Fruit fly (Drosophila melanogaster) whole organism, prepupa: ENCODE data around the gene moody.
A peak's percentile ranks its signal among the peaks of the same experiment; 100 is the strongest.

Experiments
- Blimp-1 ChIP-seq: fragments of 200-800 bp; sonication (Bioruptor generic); optimal IDR thresholded peaks from 3 replicates; lab custom pipeline; 2017; ENCODE audit warnings: missing biosample characterization, missing genetic modification characterization, mild to moderate bottlenecking, moderate library complexity, missing genetic modification reagents
- CG10631 ChIP-seq: fragments of 200-800 bp; sonication (Bioruptor generic); optimal IDR thresholded peaks from 2 replicates; lab custom pipeline; 2016; ENCODE audit warnings: missing biosample characterization, missing genetic modification characterization
- CG10669 ChIP-seq: fragments of 200-800 bp; sonication (Bioruptor generic); optimal IDR thresholded peaks from 3 replicates; lab custom pipeline; 2018; ENCODE audit warnings: missing biosample characterization, mild to moderate bottlenecking, missing genetic modification characterization, moderate library complexity
- CG11294 ChIP-seq: fragments of 200-800 bp; sonication (Bioruptor generic); IDR thresholded peaks from 2 replicates; pipeline ENCODE4 v1.3.6; 2022; ENCODE audit warnings: missing biosample characterization, missing genetic modification characterization
- CG11902 ChIP-seq: fragments of 200-800 bp; sonication (Bioruptor generic); optimal IDR thresholded peaks from 3 replicates; lab custom pipeline; 2016; ENCODE audit warnings: missing biosample characterization, missing genetic modification characterization
- CG15336 ChIP-seq: fragments of 200-800 bp; sonication (Bioruptor generic); IDR thresholded peaks from 2 replicates; pipeline ENCODE4 v1.3.6; 2022; ENCODE audit warnings: missing biosample characterization, missing genetic modification characterization
- CG1621 ChIP-seq: fragments of 200-800 bp; sonication (Bioruptor generic); optimal IDR thresholded peaks from 3 replicates; lab custom pipeline; 2018; ENCODE audit warnings: missing biosample characterization, mild to moderate bottlenecking, missing genetic modification characterization
- CG16779 ChIP-seq: fragments of 200-800 bp; sonication (Bioruptor generic); optimal IDR thresholded peaks from 3 replicates; lab custom pipeline; 2017; ENCODE audit warnings: missing biosample characterization, mild to moderate bottlenecking, missing genetic modification characterization
- CG3032 ChIP-seq: fragments of 200-800 bp; optimal IDR thresholded peaks from 2 replicates; lab custom pipeline; 2019; ENCODE audit warnings: missing biosample characterization, mild to moderate bottlenecking, missing genetic modification characterization, moderate library complexity
- CG31627 ChIP-seq: fragments of 200-800 bp; sonication (Bioruptor generic); optimal IDR thresholded peaks from 3 replicates; lab custom pipeline; 2016; ENCODE audit warnings: missing biosample characterization, missing genetic modification characterization
- CG32006 ChIP-seq: fragments of 200-800 bp; sonication (Bioruptor generic); optimal IDR thresholded peaks from 3 replicates; lab custom pipeline; 2017; ENCODE audit warnings: missing biosample characterization, mild to moderate bottlenecking, missing genetic modification characterization
- CG34406 ChIP-seq: fragments of 200-800 bp; sonication (Bioruptor generic); optimal IDR thresholded peaks from 3 replicates; lab custom pipeline; 2016; ENCODE audit warnings: missing biosample characterization, missing genetic modification characterization
- CG3919 ChIP-seq: fragments of 200-800 bp; sonication (Bioruptor generic); optimal IDR thresholded peaks from 3 replicates; lab custom pipeline; 2016; ENCODE audit warnings: missing biosample characterization, missing genetic modification characterization
- CG4318 ChIP-seq: fragments of 200-800 bp; sonication (Bioruptor generic); optimal IDR thresholded peaks from 3 replicates; lab custom pipeline; 2017; ENCODE audit warnings: missing biosample characterization, mild to moderate bottlenecking, missing genetic modification characterization
- CG6163 ChIP-seq: fragments of 200-800 bp; sonication (Bioruptor generic); IDR thresholded peaks from 3 replicates; pipeline ENCODE4 v1.3.6; 2022; ENCODE audit warnings: missing biosample characterization, missing genetic modification characterization
- CG6276 ChIP-seq: fragments of 200-800 bp; sonication (Bioruptor generic); optimal IDR thresholded peaks from 2 replicates; lab custom pipeline; 2017; ENCODE audit warnings: missing biosample characterization, mild to moderate bottlenecking, missing genetic modification characterization
- CG6792 ChIP-seq: fragments of 200-800 bp; sonication (Bioruptor generic); optimal IDR thresholded peaks from 3 replicates; lab custom pipeline; 2016; ENCODE audit warnings: missing biosample characterization, missing genetic modification characterization
- CG6808 ChIP-seq: fragments of 200-800 bp; sonication (Bioruptor generic); optimal IDR thresholded peaks from 3 replicates; lab custom pipeline; 2017; ENCODE audit warnings: missing biosample characterization, missing genetic modification characterization, mild to moderate bottlenecking, moderate library complexity, missing genetic modification reagents
- CG6854 ChIP-seq: fragments of 200-800 bp; sonication (Bioruptor generic); optimal IDR thresholded peaks from 2 replicates; lab custom pipeline; 2017; ENCODE audit warnings: missing biosample characterization, mild to moderate bottlenecking, missing genetic modification characterization
- CG8119 ChIP-seq: fragments of 200-800 bp; sonication (Bioruptor generic); IDR thresholded peaks from 3 replicates; pipeline ENCODE4 v1.3.6; 2022; ENCODE audit warnings: missing biosample characterization, missing genetic modification characterization
- CG8319 ChIP-seq: fragments of 200-800 bp; sonication (Bioruptor generic); optimal IDR thresholded peaks from 3 replicates; lab custom pipeline; 2016; ENCODE audit warnings: missing biosample characterization, missing genetic modification characterization
- CG8632 ChIP-seq: fragments of 200-800 bp; sonication (Bioruptor generic); optimal IDR thresholded peaks from 3 replicates; lab custom pipeline; 2016; ENCODE audit warnings: missing biosample characterization, missing genetic modification characterization
- Eip75B ChIP-seq: fragments of 200-800 bp; sonication (Bioruptor generic); optimal IDR thresholded peaks from 3 replicates; lab custom pipeline; 2016; ENCODE audit warnings: missing biosample characterization, missing genetic modification characterization
- Eip78C ChIP-seq: fragments of 200-800 bp; sonication (Bioruptor generic); peaks from one replicate; lab custom pipeline; 2016; ENCODE audit warnings: missing biosample characterization, missing genetic modification characterization
- Eip93F ChIP-seq: fragments of 200-800 bp; sonication (Bioruptor generic); optimal IDR thresholded peaks from 2 replicates; lab custom pipeline; 2016; ENCODE audit warnings: missing biosample characterization, mild to moderate bottlenecking, missing genetic modification characterization
- Ets21C ChIP-seq: fragments of 200-800 bp; sonication (Bioruptor generic); optimal IDR thresholded peaks from 3 replicates; lab custom pipeline; 2016; ENCODE audit warnings: missing biosample characterization, missing genetic modification characterization
- Ets96B ChIP-seq: fragments of 200-800 bp; optimal IDR thresholded peaks from 2 replicates; lab custom pipeline; 2019; ENCODE audit warnings: missing biosample characterization, mild to moderate bottlenecking, missing genetic modification characterization, moderate library complexity
- Gug ChIP-seq: fragments of 200-800 bp; sonication (Bioruptor generic); IDR thresholded peaks from 2 replicates; pipeline ENCODE4 v1.3.6; 2022; ENCODE audit warnings: missing biosample characterization, missing genetic modification characterization
- Hr38 ChIP-seq: sonication (Bioruptor generic); optimal IDR thresholded peaks from 2 replicates; lab custom pipeline; 2016; ENCODE audit warnings: missing biosample characterization, missing genetic modification characterization
- Hr39 ChIP-seq: fragments of 200-800 bp; sonication (Bioruptor generic); optimal IDR thresholded peaks from 2 replicates; lab custom pipeline; 2016; ENCODE audit warnings: missing biosample characterization, missing genetic modification characterization
- Hr4 ChIP-seq: fragments of 200-800 bp; sonication (Bioruptor generic); optimal IDR thresholded peaks from 3 replicates; lab custom pipeline; 2016; ENCODE audit warnings: missing biosample characterization, missing genetic modification characterization
- Lpt ChIP-seq: fragments of 200-800 bp; sonication (Bioruptor generic); optimal IDR thresholded peaks from 3 replicates; lab custom pipeline; 2016; ENCODE audit warnings: missing biosample characterization, missing genetic modification characterization
- Met ChIP-seq: fragments of 200-800 bp; sonication (Bioruptor generic); optimal IDR thresholded peaks from 3 replicates; lab custom pipeline; 2016; ENCODE audit warnings: missing biosample characterization, missing genetic modification characterization
- OdsH ChIP-seq: fragments of 200-800 bp; sonication (Bioruptor generic); optimal IDR thresholded peaks from 3 replicates; lab custom pipeline; 2016; ENCODE audit warnings: missing biosample characterization, missing genetic modification characterization
- Smox ChIP-seq: fragments of 200-800 bp; sonication (Bioruptor generic); optimal IDR thresholded peaks from 3 replicates; lab custom pipeline; 2016; ENCODE audit warnings: missing biosample characterization, missing genetic modification characterization
- Sox102F ChIP-seq: fragments of 200-800 bp; sonication (Bioruptor generic); optimal IDR thresholded peaks from 2 replicates; lab custom pipeline; 2016; ENCODE audit warnings: missing biosample characterization, mild to moderate bottlenecking, missing genetic modification characterization
- Sox14 ChIP-seq: fragments of 200-800 bp; sonication (Bioruptor generic); optimal IDR thresholded peaks from 3 replicates; lab custom pipeline; 2016; ENCODE audit warnings: missing biosample characterization, missing genetic modification characterization
- Sox15 ChIP-seq: fragments of 200-800 bp; sonication (Bioruptor generic); optimal IDR thresholded peaks from 3 replicates; lab custom pipeline; 2016; ENCODE audit warnings: missing biosample characterization, missing genetic modification characterization
- achi ChIP-seq: fragments of 200-800 bp; sonication (Bioruptor generic); optimal IDR thresholded peaks from 3 replicates; lab custom pipeline; 2016; ENCODE audit warnings: missing biosample characterization, missing genetic modification characterization
- acj6 ChIP-seq: fragments of 200-800 bp; sonication (Bioruptor generic); optimal IDR thresholded peaks from 3 replicates; lab custom pipeline; 2016; ENCODE audit warnings: missing biosample characterization, missing genetic modification characterization
- dac ChIP-seq: fragments of 200-800 bp; sonication (Bioruptor generic); optimal IDR thresholded peaks from 2 replicates; lab custom pipeline; 2017; ENCODE audit warnings: missing biosample characterization, mild to moderate bottlenecking, missing genetic modification characterization
- dsx ChIP-seq: fragments of 200-800 bp; optimal IDR thresholded peaks from 3 replicates; lab custom pipeline; 2019; ENCODE audit warnings: missing biosample characterization, mild to moderate bottlenecking, missing genetic modification characterization, moderate library complexity; ENCODE audit not compliant: poor library complexity, severe bottlenecking
- eg ChIP-seq: fragments of 200-800 bp; sonication (Bioruptor generic); IDR thresholded peaks from 3 replicates; pipeline ENCODE4 v1.3.6; 2022; ENCODE audit warnings: missing biosample characterization, missing genetic modification characterization
- fd59A ChIP-seq: fragments of 200-800 bp; sonication (Bioruptor generic); optimal IDR thresholded peaks from 2 replicates; lab custom pipeline; 2017; ENCODE audit warnings: missing biosample characterization, mild to moderate bottlenecking, missing genetic modification characterization, missing genetic modification reagents
- fd85E ChIP-seq: fragments of 200-800 bp; sonication (Bioruptor generic); optimal IDR thresholded peaks from 3 replicates; lab custom pipeline; 2016; ENCODE audit warnings: missing biosample characterization, missing genetic modification characterization
- fkh ChIP-seq: fragments of 200-800 bp; sonication (Bioruptor generic); optimal IDR thresholded peaks from 3 replicates; lab custom pipeline; 2017; ENCODE audit warnings: missing biosample characterization, mild to moderate bottlenecking, missing genetic modification characterization, moderate library complexity
- lz ChIP-seq: fragments of 200-800 bp; sonication (Bioruptor generic); optimal IDR thresholded peaks from 3 replicates; lab custom pipeline; 2016; ENCODE audit warnings: missing biosample characterization, missing genetic modification characterization
- pdm3 ChIP-seq: fragments of 200-800 bp; sonication (Bioruptor generic); optimal IDR thresholded peaks from 3 replicates; lab custom pipeline; 2016; ENCODE audit warnings: missing biosample characterization, missing genetic modification characterization
- salr ChIP-seq, 2 experiments: fragments of 200-800 bp; sonication (Bioruptor generic); optimal IDR thresholded peaks; 3 replicates each; lab custom pipeline; 2016 to 2018; ENCODE audit warnings: missing biosample characterization in 2 of 2, missing genetic modification characterization in 2 of 2, mild to moderate bottlenecking in 1 of 2
- spab ChIP-seq: fragments of 200-800 bp; sonication (Bioruptor generic); optimal IDR thresholded peaks from 2 replicates; lab custom pipeline; 2017; ENCODE audit warnings: missing biosample characterization, mild to moderate bottlenecking, missing genetic modification characterization, missing genetic modification reagents
- ss ChIP-seq, 2 experiments: fragments of 200-800 bp; sonication (Bioruptor generic); optimal IDR thresholded peaks; 2 replicates in 1 of 2; 3 replicates in 1 of 2; lab custom pipeline; 2017 to 2018; ENCODE audit warnings: mild to moderate bottlenecking in 2 of 2, missing biosample characterization in 2 of 2, missing genetic modification characterization in 2 of 2, moderate library complexity in 1 of 2
- svp ChIP-seq: fragments of 200-800 bp; sonication (Bioruptor generic); peaks from one replicate; lab custom pipeline; 2016; ENCODE audit warnings: missing biosample characterization, missing genetic modification characterization
- topi ChIP-seq: fragments of 200-800 bp; sonication (Bioruptor generic); optimal IDR thresholded peaks from 3 replicates; lab custom pipeline; 2016; ENCODE audit warnings: missing biosample characterization, missing genetic modification characterization
- vri ChIP-seq: fragments of 200-800 bp; sonication (Bioruptor generic); optimal IDR thresholded peaks from 3 replicates; lab custom pipeline; 2016; ENCODE audit warnings: missing biosample characterization, mild to moderate bottlenecking, missing genetic modification characterization

The moody gene

dm6 chrX:2088798-2089197, 38.9 kb upstream of the moody start:
- TF ChIP-seq Hr4 (GFP tag; lab: Kevin White, UChicago): peak; percentile 22
- no peak for TF ChIP-seq CG31627 (GFP tag; lab: Kevin White, UChicago)
- peak; percentile 0 for TF ChIP-seq Eip75B (GFP tag; lab: Kevin White, UChicago)
- TF ChIP-seq CG8319 (GFP tag; lab: Kevin White, UChicago): no peak
- no peak for TF ChIP-seq CG1621 (tag; lab: Kevin White, UChicago)
- 0 out of 3 replicates have a peak, but pooled peaks have one; percentile 31 for TF ChIP-seq eg (GFP tag; lab: Robert Waterston, UW)
- no peak for TF ChIP-seq OdsH (GFP tag; lab: Kevin White, UChicago)
- TF ChIP-seq CG8632: no peak
- TF ChIP-seq fkh (GFP tag; lab: Kevin White, UChicago): peak; percentile 4
- TF ChIP-seq CG11294 (GFP tag; lab: Robert Waterston, UW): no peak
- no peak for TF ChIP-seq CG34406 (GFP tag; lab: Kevin White, UChicago)
- no peak for TF ChIP-seq CG3919 (GFP tag; lab: Kevin White, UChicago)
- TF ChIP-seq acj6 (GFP tag; lab: Kevin White, UChicago): no peak
- no peak for TF ChIP-seq CG10631 (GFP tag; lab: Kevin White, UChicago)
- no peak for TF ChIP-seq topi (GFP tag; lab: Kevin White, UChicago)
- no peak for TF ChIP-seq Hr39
- no peak for TF ChIP-seq Smox
- no peak for TF ChIP-seq Ets96B (tag; lab: Kevin White, UChicago)
- peak; percentile 37 for TF ChIP-seq Eip78C (GFP tag; lab: Kevin White, UChicago)
- TF ChIP-seq CG6854: no peak
- no peak for TF ChIP-seq Met (GFP tag; lab: Kevin White, UChicago)
- no peak for TF ChIP-seq CG6792 (GFP tag; lab: Kevin White, UChicago)
- no peak for TF ChIP-seq CG32006
- TF ChIP-seq Ets21C (GFP tag; lab: Kevin White, UChicago): no peak
- peak; percentile 10 for TF ChIP-seq pdm3 (GFP tag; lab: Kevin White, UChicago)
- no peak for TF ChIP-seq CG15336 (GFP tag; lab: Robert Waterston, UW)
- peak; percentile 77 for TF ChIP-seq svp (GFP tag; lab: Kevin White, UChicago)
- no peak for TF ChIP-seq dac
- TF ChIP-seq CG11902: no peak
- TF ChIP-seq salr (GFP tag; optimal IDR thresholded peaks at IDR 0.05; lab: Kevin White, UChicago): no peak
- TF ChIP-seq CG10669 (GFP tag; lab: Kevin White, UChicago): no peak
- TF ChIP-seq dsx: no peak
- TF ChIP-seq CG6163 (GFP tag; lab: Robert Waterston, UW): no peak
- TF ChIP-seq lz (GFP tag; lab: Kevin White, UChicago): no peak
- no peak for TF ChIP-seq Eip93F (GFP tag; lab: Kevin White, UChicago)
- TF ChIP-seq CG6808: no peak
- TF ChIP-seq vri: no peak
- no peak for TF ChIP-seq achi (GFP tag; lab: Kevin White, UChicago)
- TF ChIP-seq Lpt (GFP tag; lab: Kevin White, UChicago): no peak
- no peak for TF ChIP-seq Sox102F (GFP tag; lab: Kevin White, UChicago)
- no peak for TF ChIP-seq ss (GFP tag; optimal IDR thresholded peaks at IDR 0.05; lab: Kevin White, UChicago)
- TF ChIP-seq Blimp-1: no peak
- TF ChIP-seq fd59A (GFP tag; lab: Kevin White, UChicago): no peak
- TF ChIP-seq Sox14 (GFP tag; lab: Kevin White, UChicago): no peak
- no peak for TF ChIP-seq CG4318
- TF ChIP-seq spab (GFP tag; lab: Kevin White, UChicago): no peak
- TF ChIP-seq CG3032 (tag; lab: Kevin White, UChicago): no peak
- TF ChIP-seq CG8119: no peak
- no peak for TF ChIP-seq Sox15 (GFP tag; lab: Kevin White, UChicago)
- no peak for TF ChIP-seq Gug (GFP tag; lab: Robert Waterston, UW)
- TF ChIP-seq Hr38 (GFP tag; lab: Kevin White, UChicago): no peak
- no peak for TF ChIP-seq CG6276
- TF ChIP-seq CG16779: no peak
- TF ChIP-seq fd85E (GFP tag; lab: Kevin White, UChicago): no peak
